Fruit fly (Drosophila melanogaster) whole organism, pupa: Measurements from ENCODE around the gene CG15545.

Experiments used
- CG12605 ChIP-seq: fragments of 200-800 bp; sonication (Bioruptor generic); IDR thresholded peaks from 2 replicates; pipeline ENCODE4 v1.3.6; 2022; ENCODE audit warnings: missing biosample characterization, missing genetic modification characterization
- CG4496 ChIP-seq: fragments of 200-800 bp; sonication (Bioruptor generic); IDR thresholded peaks from 3 replicates; pipeline ENCODE4 v1.3.6; 2022; ENCODE audit warnings: missing biosample characterization, missing genetic modification characterization
- CG8159 ChIP-seq: fragments of 200-800 bp; sonication (Bioruptor generic); optimal IDR thresholded peaks from 3 replicates; lab custom pipeline; 2018; ENCODE audit warnings: missing biosample characterization, mild to moderate bottlenecking, missing genetic modification characterization, moderate library complexity
- CG8301 ChIP-seq: fragments of 200-800 bp; sonication (Bioruptor generic); optimal IDR thresholded peaks from 2 replicates; lab custom pipeline; 2018; ENCODE audit warnings: missing biosample characterization, mild to moderate bottlenecking, missing genetic modification characterization
- CG9948 ChIP-seq: fragments of 200-800 bp; sonication (Bioruptor generic); optimal IDR thresholded peaks from 2 replicates; lab custom pipeline; 2018; ENCODE audit warnings: missing biosample characterization, mild to moderate bottlenecking, missing genetic modification characterization, moderate library complexity
- EcR ChIP-seq: fragments of 200-800 bp; sonication (Bioruptor generic); optimal IDR thresholded peaks from 3 replicates; lab custom pipeline; 2019; ENCODE audit warnings: missing biosample characterization, missing genetic modification characterization, mild to moderate bottlenecking, moderate library complexity, missing genetic modification reagents
- Ets98B ChIP-seq: fragments of 200-800 bp; sonication (Bioruptor generic); IDR thresholded peaks from 2 replicates; pipeline ENCODE4 v1.3.6; 2022; ENCODE audit warnings: missing biosample characterization, missing genetic modification characterization
- Pif1A ChIP-seq: fragments of 200-800 bp; sonication (Bioruptor generic); optimal IDR thresholded peaks from 3 replicates; lab custom pipeline; 2016; ENCODE audit warnings: missing biosample characterization, missing genetic modification characterization
- gl ChIP-seq: fragments of 200-800 bp; sonication (Bioruptor generic); optimal IDR thresholded peaks from 2 replicates; lab custom pipeline; 2018; ENCODE audit warnings: missing biosample characterization, mild to moderate bottlenecking, missing genetic modification characterization

DNA sequence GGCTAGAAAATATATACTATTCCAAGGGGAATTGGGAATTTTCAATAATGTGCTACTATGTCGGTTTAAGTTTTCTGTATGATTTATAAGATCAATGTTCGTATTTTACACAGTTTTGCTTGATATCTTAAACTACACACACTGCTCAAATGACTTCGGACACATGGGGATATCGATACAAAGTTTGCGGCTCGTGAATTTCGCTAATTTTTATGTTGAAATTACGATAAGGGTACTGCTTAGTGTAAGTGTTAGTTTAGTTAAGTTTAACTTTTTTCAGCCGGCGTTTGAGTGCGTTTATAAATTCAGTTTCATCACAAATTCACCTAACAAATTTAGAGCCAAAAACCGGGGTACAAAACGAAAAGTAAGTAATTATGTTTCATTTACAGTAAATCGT lies 11.3 kb upstream of the CG15545 start, which contains the start of gene CG15547:
- TF ChIP-seq CG8159 (no peak), CG9948 (tag; lab: Kevin White, UChicago) (no peak), Pif1A (GFP tag; lab: Kevin White, UChicago) (no peak), CG8301 (no peak), gl (tag; lab: Kevin White, UChicago) (no peak), CG4496 (GFP tag; lab: Robert Waterston, UW) (no peak), Ets98B (GFP tag; lab: Robert Waterston, UW) (no peak), EcR (GFP tag; lab: Kevin White, UChicago) (no peak), CG12605 (GFP tag; lab: Robert Waterston, UW) (no peak)
